Fruit fly (Drosophila melanogaster): Measurements from ENCODE around the gene ATPsynE.

The ATPsynE gene

DNA sequence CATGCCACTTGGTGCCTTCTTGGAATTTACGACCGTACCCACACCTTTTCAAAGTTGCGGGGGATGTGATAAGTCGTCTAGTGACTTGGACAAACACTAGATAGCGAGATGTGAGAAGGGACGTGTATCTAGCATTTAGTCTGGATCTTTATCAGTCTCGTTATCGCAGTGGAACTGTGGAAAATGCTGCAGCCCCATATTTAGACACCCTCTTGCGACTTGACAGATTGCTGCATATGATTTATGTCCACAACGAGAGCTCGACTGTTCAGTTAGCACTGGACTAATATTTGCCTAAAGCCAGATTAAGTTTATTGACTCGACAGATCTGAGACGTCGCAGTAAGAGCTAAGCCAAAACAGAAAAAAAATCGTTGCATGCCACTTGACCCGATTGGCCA, 26.9 kb upstream of the ATPsynE start (continued):
- TF ChIP-seq CG10366 (GFP tag; IDR thresholded peaks at IDR 0.05) (no peak), HLHmδ (GFP tag; optimal IDR thresholded peaks at IDR 0.05) (no peak), bcd (GFP tag; optimal IDR thresholded peaks at IDR 0.05) (peak; percentile 5), zfh1 (GFP tag; IDR thresholded peaks at IDR 0.05) (no peak), CG2889 (GFP tag; IDR thresholded peaks at IDR 0.05) (0 out of 3 replicates have a peak, but pooled peaks have one; percentile 9), kah (GFP tag; optimal IDR thresholded peaks at IDR 0.05) (peak; percentile 14), CG11504 (tag; optimal IDR thresholded peaks at IDR 0.05) (no peak), Nf-YA (GFP tag; IDR thresholded peaks at IDR 0.05) (no peak), CG1602 (GFP tag; optimal IDR thresholded peaks at IDR 0.05) (no peak), CG42726 (GFP tag; IDR thresholded peaks at IDR 0.05; ENCODE audit: partially characterized antibody) (no peak), nerfin-1 (tag; optimal IDR thresholded peaks at IDR 0.05) (peak; percentile 53), CG33557 (GFP tag; optimal IDR thresholded peaks at IDR 0.05) (peak; percentile 21), grn (GFP tag; optimal IDR thresholded peaks at IDR 0.05) (peak; percentile 10), CG10543 (GFP tag; optimal IDR thresholded peaks at IDR 0.05) (peak; percentile 38), ci (GFP tag; IDR thresholded peaks at IDR 0.05) (peak; percentile 81; the same call in 2 of the 3 replicates), Sox100B (GFP tag; optimal IDR thresholded peaks at IDR 0.05) (peak; percentile 65), sob (GFP tag; IDR thresholded peaks at IDR 0.05) (no peak), CG17359 (tag; optimal IDR thresholded peaks at IDR 0.05) (peak; percentile 58), mirr (GFP tag; optimal IDR thresholded peaks at IDR 0.05) (peak; percentile 12), lab (GFP tag; optimal IDR thresholded peaks at IDR 0.05) (peak; percentile 67), CG18599 (GFP tag; optimal IDR thresholded peaks at IDR 0.05) (peak; percentile 52), CG15696 (tag; optimal IDR thresholded peaks at IDR 0.05) (peak; percentile 37), CG6254 (GFP tag; optimal IDR thresholded peaks at IDR 0.05) (peak; percentile 43), NC2β (GFP tag; optimal IDR thresholded peaks at IDR 0.05) (peak; percentile 30), Dref (GFP tag; IDR thresholded peaks at IDR 0.05) (no peak), chm (GFP tag; IDR thresholded peaks at IDR 0.05) (peak; percentile 43; the same call in 1 of the 2 replicates), ranshi (GFP tag; IDR thresholded peaks at IDR 0.05) (peak; percentile 7; the same call in 1 of the 2 replicates), CG2678 (tag; optimal IDR thresholded peaks at IDR 0.05) (peak; percentile 67), oc (tag; optimal IDR thresholded peaks at IDR 0.05) (peak; percentile 72), Trl (optimal IDR thresholded peaks at IDR 0.05) (no peak), Trl (GFP tag; optimal IDR thresholded peaks at IDR 0.05) (no peak), danr (GFP tag; IDR thresholded peaks at IDR 0.05) (no peak), gro (GFP tag; optimal IDR thresholded peaks at IDR 0.05) (no peak), CG1024 (GFP tag; IDR thresholded peaks at IDR 0.05) (0 out of 2 replicates have a peak, but pooled peaks have one; percentile 30), gcm (GFP tag; optimal IDR thresholded peaks at IDR 0.05) (peak; percentile 30), CG6813 (GFP tag; optimal IDR thresholded peaks at IDR 0.05) (peak; percentile 76), CG8924 (tag; optimal IDR thresholded peaks at IDR 0.05) (peak; percentile 9), Camta (GFP tag; optimal IDR thresholded peaks at IDR 0.05) (peak; percentile 19), sens (GFP tag) (peak; percentile 68), Six4 (GFP tag; optimal IDR thresholded peaks at IDR 0.05) (no peak), CG4404 (GFP tag; IDR thresholded peaks at IDR 0.05) (no peak), Spps (tag; optimal IDR thresholded peaks at IDR 0.05) (peak; percentile 31), Med (GFP tag) (peak; percentile 81), CG31365 (tag; optimal IDR thresholded peaks at IDR 0.05) (peak; percentile 71), Max (GFP tag; optimal IDR thresholded peaks at IDR 0.05) (no peak), CG6765 (GFP tag; optimal IDR thresholded peaks at IDR 0.05) (peak; percentile 10), Pdp1 (GFP tag; optimal IDR thresholded peaks at IDR 0.05) (peak in 1 of 2 experiments; percentile 11), dati (GFP tag; IDR thresholded peaks at IDR 0.05) (no peak), Sox102F (GFP tag; optimal IDR thresholded peaks at IDR 0.05) (no peak), CG10431 (GFP tag; optimal IDR thresholded peaks at IDR 0.05) (peak; percentile 47)
